Worm (Caenorhabditis elegans) whole organism, late embryonic: Measurements from ENCODE around the gene perm-5.

Source experiments
- C08G9.2 ChIP-seq: sonication (generic microtip); optimal IDR thresholded peaks from 2 replicates; lab custom pipeline; 2016; ENCODE audit warnings: mild to moderate bottlenecking, missing genetic modification characterization, moderate library complexity, missing compliant biosample characterization
- F13H6.1 ChIP-seq: sonication (generic microtip); optimal IDR thresholded peaks from 2 replicates; lab custom pipeline; 2016; ENCODE audit warnings: missing genetic modification characterization, missing compliant biosample characterization
- K02D7.2 ChIP-seq: sonication (generic microtip); optimal IDR thresholded peaks from 2 replicates; lab custom pipeline; 2017; ENCODE audit warnings: mild to moderate bottlenecking, missing genetic modification characterization, missing compliant biosample characterization
- K09A11.1 ChIP-seq: sonication (generic microtip); optimal IDR thresholded peaks from 2 replicates; lab custom pipeline; 2017; ENCODE audit warnings: antibody characterized with exemption, mild to moderate bottlenecking, missing genetic modification characterization, missing compliant biosample characterization; ENCODE audit not compliant: insufficient read depth
- ceh-18 ChIP-seq: sonication (generic microtip); optimal IDR thresholded peaks from 2 replicates; lab custom pipeline; 2016; ENCODE audit warnings: missing genetic modification characterization, missing compliant biosample characterization
- ceh-22 ChIP-seq: sonication (generic microtip); optimal IDR thresholded peaks from 2 replicates; lab custom pipeline; 2017; ENCODE audit warnings: missing biosample characterization, missing genetic modification characterization
- ceh-30 ChIP-seq: fragments of 150-350 bp; optimal IDR thresholded peaks from 2 replicates; lab custom pipeline; 2014; ENCODE audit warnings: missing biosample characterization, missing genetic modification characterization
- ceh-34 ChIP-seq: sonication (generic microtip); optimal IDR thresholded peaks from 2 replicates; lab custom pipeline; 2016; ENCODE audit warnings: mild to moderate bottlenecking, missing genetic modification characterization, missing compliant biosample characterization
- ceh-45 ChIP-seq: fragments of 200-800 bp; sonication (Bioruptor generic); IDR thresholded peaks from 2 replicates; pipeline ENCODE4 v1.3.6; 2022; ENCODE audit warnings: missing genetic modification reagents, missing genetic modification characterization, missing compliant biosample characterization
- ceh-48 ChIP-seq: sonication (generic microtip); optimal IDR thresholded peaks from 2 replicates; lab custom pipeline; 2016; ENCODE audit warnings: missing genetic modification characterization, inconsistent platforms, missing compliant biosample characterization
- ceh-6 ChIP-seq: fragments of 200-800 bp; sonication (Bioruptor generic); optimal IDR thresholded peaks from 2 replicates; lab custom pipeline; 2018; ENCODE audit warnings: mild to moderate bottlenecking, missing genetic modification characterization, missing compliant biosample characterization
- ceh-9 ChIP-seq: sonication (generic microtip); optimal IDR thresholded peaks from 2 replicates; lab custom pipeline; 2016; ENCODE audit warnings: mild to moderate bottlenecking, missing genetic modification characterization, inconsistent platforms, missing compliant biosample characterization
- dve-1 ChIP-seq: sonication (generic microtip); optimal IDR thresholded peaks from 2 replicates; lab custom pipeline; 2017; ENCODE audit warnings: antibody characterized with exemption, mild to moderate bottlenecking, missing genetic modification characterization, missing compliant biosample characterization
- elt-2 ChIP-seq: sonication (generic microtip); optimal IDR thresholded peaks from 2 replicates; lab custom pipeline; 2016; ENCODE audit warnings: missing genetic modification reagents, missing genetic modification characterization, missing compliant biosample characterization
- elt-4 ChIP-seq: sonication (generic microtip); optimal IDR thresholded peaks from 2 replicates; lab custom pipeline; 2016; ENCODE audit warnings: missing genetic modification characterization, missing compliant biosample characterization
- ets-4 ChIP-seq: sonication (generic microtip); optimal IDR thresholded peaks from 2 replicates; lab custom pipeline; 2016; ENCODE audit warnings: missing genetic modification characterization, missing compliant biosample characterization
- fax-1 ChIP-seq: sonication (generic microtip); optimal IDR thresholded peaks from 2 replicates; lab custom pipeline; 2016; ENCODE audit warnings: missing genotype, missing genetic modification characterization, missing compliant biosample characterization
- fkh-6 ChIP-seq: sonication (generic microtip); optimal IDR thresholded peaks from 2 replicates; lab custom pipeline; 2016; ENCODE audit warnings: missing genetic modification characterization, missing compliant biosample characterization
- gmeb-2 ChIP-seq: sonication (generic microtip); optimal IDR thresholded peaks from 2 replicates; lab custom pipeline; 2016; ENCODE audit warnings: missing genetic modification characterization, inconsistent platforms, missing compliant biosample characterization
- hlh-6 ChIP-seq: sonication (generic microtip); optimal IDR thresholded peaks from 2 replicates; lab custom pipeline; 2016; ENCODE audit warnings: missing genotype, missing genetic modification characterization, missing compliant biosample characterization
- hlh-8 ChIP-seq: sonication (generic microtip); optimal IDR thresholded peaks from 2 replicates; lab custom pipeline; 2016; ENCODE audit warnings: missing genotype, missing genetic modification characterization, missing compliant biosample characterization
- lim-6 ChIP-seq: sonication (generic microtip); optimal IDR thresholded peaks from 2 replicates; lab custom pipeline; 2016; ENCODE audit warnings: missing genetic modification characterization, missing compliant biosample characterization
- lin-11 ChIP-seq: fragments of 200-800 bp; sonication (Bioruptor generic); optimal IDR thresholded peaks from 2 replicates; lab custom pipeline; 2018; ENCODE audit warnings: mild to moderate bottlenecking, missing genetic modification characterization, missing compliant biosample characterization
- nfya-1 ChIP-seq: sonication (generic microtip); optimal IDR thresholded peaks from 2 replicates; lab custom pipeline; 2017; ENCODE audit warnings: missing genetic modification characterization, mild to moderate bottlenecking, missing compliant biosample characterization, antibody characterized with exemption, moderate library complexity
- npax-4 ChIP-seq: sonication (generic microtip); optimal IDR thresholded peaks from 2 replicates; lab custom pipeline; 2016; ENCODE audit warnings: missing genetic modification characterization, missing compliant biosample characterization
- odd-2 ChIP-seq: sonication (generic microtip); optimal IDR thresholded peaks from 2 replicates; lab custom pipeline; 2017; ENCODE audit warnings: antibody characterized with exemption, mild to moderate bottlenecking, missing genetic modification characterization, missing compliant biosample characterization
- pag-3 ChIP-seq: sonication (generic microtip); optimal IDR thresholded peaks from 2 replicates; lab custom pipeline; 2016; ENCODE audit warnings: missing compliant biosample characterization, missing genetic modification characterization, borderline replicate concordance
- pha-4 ChIP-seq: fragments of 150-350 bp; optimal IDR thresholded peaks from 2 replicates; lab custom pipeline; 2018; ENCODE audit warnings: missing biosample characterization, missing genetic modification reagents, missing genetic modification characterization
- pqm-1 ChIP-seq: sonication (generic microtip); optimal IDR thresholded peaks from 2 replicates; lab custom pipeline; 2016; ENCODE audit warnings: missing genetic modification characterization, missing compliant biosample characterization
- rnt-1 ChIP-seq: sonication (generic microtip); optimal IDR thresholded peaks from 2 replicates; lab custom pipeline; 2016; ENCODE audit warnings: missing genetic modification characterization, missing compliant biosample characterization
- sdc-2 ChIP-seq: sonication (generic microtip); optimal IDR thresholded peaks from 2 replicates; lab custom pipeline; 2016; ENCODE audit warnings: missing genotype, missing genetic modification characterization, missing compliant biosample characterization
- sox-4 ChIP-seq: sonication (generic microtip); optimal IDR thresholded peaks from 2 replicates; lab custom pipeline; 2017; ENCODE audit warnings: mild to moderate bottlenecking, missing genetic modification characterization, inconsistent platforms, missing compliant biosample characterization
- tbx-2 ChIP-seq: sonication (generic microtip); optimal IDR thresholded peaks from 2 replicates; lab custom pipeline; 2016; ENCODE audit warnings: missing genetic modification characterization, missing compliant biosample characterization
- tbx-7 ChIP-seq: sonication (generic microtip); optimal IDR thresholded peaks from 2 replicates; lab custom pipeline; 2016; ENCODE audit warnings: missing genotype, missing genetic modification characterization, missing compliant biosample characterization
- unc-42 ChIP-seq: sonication (generic microtip); optimal IDR thresholded peaks from 2 replicates; lab custom pipeline; 2016; ENCODE audit warnings: missing genotype, missing genetic modification characterization, missing compliant biosample characterization
- unc-55 ChIP-seq: sonication (generic microtip); optimal IDR thresholded peaks from 2 replicates; lab custom pipeline; 2017; ENCODE audit warnings: missing biosample characterization, missing genetic modification reagents, missing genetic modification characterization
- unc-86 ChIP-seq: sonication (generic microtip); optimal IDR thresholded peaks from 2 replicates; lab custom pipeline; 2016; ENCODE audit warnings: missing genetic modification characterization, missing compliant biosample characterization
- ztf-16 ChIP-seq: sonication (generic microtip); optimal IDR thresholded peaks from 2 replicates; lab custom pipeline; 2017; ENCODE audit warnings: missing genetic modification characterization, missing compliant biosample characterization

Gene perm-5

DNA sequence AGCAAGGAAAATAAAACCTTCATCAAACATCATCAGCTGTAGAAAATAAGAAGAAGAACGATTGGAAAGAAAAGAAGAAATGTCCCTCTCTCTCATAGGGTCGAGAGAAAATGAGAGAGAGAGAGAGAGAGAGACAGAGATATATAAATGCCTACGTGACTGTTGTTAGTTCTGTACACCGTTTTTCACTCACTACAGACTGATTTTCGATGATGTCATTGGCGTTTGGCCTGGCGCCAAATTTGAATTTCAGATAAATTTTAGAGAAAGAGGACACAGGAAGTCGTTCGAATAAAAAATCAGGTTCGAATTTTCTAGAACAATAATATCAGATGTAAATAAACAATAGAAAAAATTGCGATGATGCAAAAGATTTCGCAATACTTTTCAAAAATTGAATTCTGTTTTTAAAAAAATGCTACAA lies 47.3 kb downstream of the perm-5 start:
- TF ChIP-seq lim-6 (tag; lab: Kevin White, UChicago) (no peak), F13H6.1 (tag; lab: Kevin White, UChicago) (no peak), hlh-6 (tag; lab: Kevin White, UChicago) (no peak), fax-1 (no peak), dve-1 (tag; lab: Kevin White, UChicago) (peak; percentile 60), ceh-30 (tag; lab: Kevin White, UChicago) (peak; percentile 57), unc-86 (tag; lab: Kevin White, UChicago) (no peak), fkh-6 (no peak), elt-2 (tag; lab: Kevin White, UChicago) (no peak), ceh-22 (tag; lab: Kevin White, UChicago) (no peak), ceh-9 (tag; lab: Kevin White, UChicago) (no peak), ceh-34 (tag; lab: Kevin White, UChicago) (no peak), ceh-48 (tag; lab: Kevin White, UChicago) (no peak), ztf-16 (tag; lab: Kevin White, UChicago) (no peak), tbx-2 (no peak), pag-3 (tag; lab: Kevin White, UChicago) (no peak), ceh-18 (tag; lab: Kevin White, UChicago) (no peak), rnt-1 (tag; lab: Kevin White, UChicago) (no peak), odd-2 (no peak), nfya-1 (tag; lab: Kevin White, UChicago) (peak; percentile 22), sox-4 (tag; lab: Kevin White, UChicago) (no peak), unc-55 (GFP tag; lab: Kevin White, UChicago) (peak; percentile 33), gmeb-2 (tag; lab: Kevin White, UChicago) (no peak), C08G9.2 (no peak), sdc-2 (no peak)

DNA sequence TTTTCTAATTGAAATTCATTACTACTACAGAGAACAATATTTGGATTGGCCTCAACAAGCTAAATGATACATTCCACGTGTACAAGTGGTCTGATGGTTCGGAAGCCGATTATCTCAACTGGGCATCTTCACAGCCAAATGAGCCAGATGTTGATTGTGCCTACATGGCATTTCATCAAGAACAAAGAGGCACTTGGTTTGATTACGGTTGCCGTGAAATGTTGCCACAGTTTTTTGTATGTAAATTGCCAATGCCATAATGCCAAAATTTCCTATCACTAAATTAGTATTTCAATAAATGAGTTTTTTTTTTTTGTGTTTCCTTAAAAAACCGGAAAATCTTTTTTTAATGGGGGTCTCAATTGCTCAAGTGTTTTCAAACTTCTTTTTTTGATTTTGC lies 48.6 kb downstream of the perm-5 start:
- TF ChIP-seq ceh-6 (GFP tag; lab: Kevin White, UChicago) (no peak), hlh-8 (tag; lab: Kevin White, UChicago) (no peak), elt-2 (tag; lab: Kevin White, UChicago) (no peak), elt-4 (tag; lab: Kevin White, UChicago) (no peak), ceh-34 (tag; lab: Kevin White, UChicago) (no peak), unc-42 (tag; lab: Kevin White, UChicago) (no peak), fkh-6 (no peak), pag-3 (tag; lab: Kevin White, UChicago) (no peak), C08G9.2 (no peak), ceh-45 (GFP tag; lab: Robert Waterston, UW) (no peak), npax-4 (no peak), pha-4 (tag; lab: Kevin White, UChicago) (no peak), K09A11.1 (tag; lab: Kevin White, UChicago) (no peak), K02D7.2 (tag; lab: Kevin White, UChicago) (no peak)

DNA sequence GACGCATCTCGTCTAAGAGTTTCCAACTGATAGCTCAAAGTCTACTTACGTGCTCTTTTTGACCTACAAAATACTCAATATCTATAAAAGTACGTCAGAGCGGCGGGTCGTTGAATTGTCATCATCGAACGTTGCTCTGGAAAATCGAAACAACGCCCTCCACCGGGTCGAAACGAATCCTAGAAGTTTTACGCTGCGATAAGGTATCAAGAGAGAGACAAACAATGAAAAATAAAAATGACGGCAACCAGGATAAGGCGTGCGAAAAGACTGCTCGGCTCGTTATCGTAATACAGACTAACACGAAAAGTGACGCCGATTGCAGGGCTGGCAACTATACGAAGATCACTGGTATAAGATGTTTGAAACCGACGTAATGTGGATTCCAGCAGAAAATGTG lies 49.1 kb downstream of the perm-5 start:
- TF ChIP-seq ceh-34 (tag; lab: Kevin White, UChicago) (no peak), unc-55 (GFP tag; lab: Kevin White, UChicago) (no peak), tbx-7 (no peak), elt-2 (tag; lab: Kevin White, UChicago) (peak; percentile 57), ets-4 (no peak), lin-11 (tag; lab: Kevin White, UChicago) (no peak), C08G9.2 (no peak), pqm-1 (tag; lab: Kevin White, UChicago) (no peak)
